Worm (Caenorhabditis elegans): ENCODE data around the gene T22D1.1.

- TF ChIP-seq ref-1 (GFP tag; conservative IDR thresholded peaks at IDR 0.05): no peak
- TF ChIP-seq med-1 (GFP tag; optimal IDR thresholded peaks at IDR 0.05; ENCODE audit: insufficient read depth): no peak
- no peak for TF ChIP-seq ztf-29 (GFP tag; IDR thresholded peaks at IDR 0.05)
- TF ChIP-seq tab-1 (GFP tag; IDR thresholded peaks at IDR 0.05): no peak
- no peak for TF ChIP-seq klf-2 (GFP tag; conservative IDR thresholded peaks at IDR 0.05)
- no peak for TF ChIP-seq cog-1 (tag; optimal IDR thresholded peaks at IDR 0.05)
- TF ChIP-seq flt-1 (GFP tag; IDR thresholded peaks at IDR 0.05): no peak
- no peak for TF ChIP-seq ztf-23 (GFP tag; IDR thresholded peaks at IDR 0.05)
Observed at ce11 chrIV:6880415-6880814, 42.8 kb upstream of the T22D1.1 start.

Measured in whole organism, midembryonic.